Worm (Caenorhabditis elegans) whole organism, young adult: Measurements from ENCODE around the gene Y44A6D.5.
A peak's percentile ranks its signal among the peaks of the same experiment; 100 is the strongest.

Experiments used
- B0019.2 ChIP-seq: fragments of 200-800 bp; sonication (Bioruptor generic); conservative IDR thresholded peaks from 2 replicates; pipeline ENCODE4 v1.3.6; 2022; ENCODE audit warnings: missing genetic modification reagents, missing genetic modification characterization, missing compliant biosample characterization
- B0261.1 ChIP-seq: sonication (generic microtip); optimal IDR thresholded peaks from 2 replicates; lab custom pipeline; 2016; ENCODE audit warnings: mild to moderate bottlenecking, missing genetic modification characterization, moderate library complexity, missing compliant biosample characterization
- K11D2.4 ChIP-seq: fragments of 200-800 bp; sonication (Bioruptor generic); IDR thresholded peaks from 2 replicates; pipeline ENCODE4 v1.3.6; 2022; ENCODE audit warnings: missing genetic modification reagents, missing genetic modification characterization, missing compliant biosample characterization
- Y53F4B.3 ChIP-seq: fragments of 200-800 bp; sonication (Bioruptor generic); IDR thresholded peaks from 2 replicates; pipeline ENCODE4 v1.3.6; 2022; ENCODE audit warnings: missing genetic modification reagents, missing genetic modification characterization, missing compliant biosample characterization
- Y56A3A.18 ChIP-seq: fragments of 200-800 bp; sonication (Bioruptor generic); IDR thresholded peaks from 2 replicates; pipeline ENCODE4 v1.3.6; 2022; ENCODE audit warnings: missing genetic modification reagents, missing genetic modification characterization, missing compliant biosample characterization
- Y67H2A.10 ChIP-seq: fragments of 200-800 bp; sonication (Bioruptor generic); conservative IDR thresholded peaks from 2 replicates; pipeline ENCODE4 v1.3.6; 2022; ENCODE audit warnings: missing genetic modification reagents, missing genetic modification characterization, missing compliant biosample characterization
- Y79H2A.3 ChIP-seq: fragments of 200-800 bp; sonication (Bioruptor generic); conservative IDR thresholded peaks from 2 replicates; pipeline ENCODE4 v1.3.6; 2022; ENCODE audit warnings: missing genetic modification reagents, missing genetic modification characterization, missing compliant biosample characterization
- ZK185.1 ChIP-seq: sonication (generic microtip); optimal IDR thresholded peaks from 2 replicates; lab custom pipeline; 2016; ENCODE audit warnings: mild to moderate bottlenecking, missing genetic modification characterization, missing compliant biosample characterization; ENCODE audit not compliant: poor library complexity, severe bottlenecking
- ama-1 ChIP-seq, 3 experiments: fragments of 150-350 bp in 1 of 3; sonication (generic microtip) in 2 of 3; optimal IDR thresholded peaks; 2 replicates each; lab custom pipeline; 2014 to 2018; ENCODE audit warnings: missing biosample characterization in 2 of 3, missing genetic modification characterization in 2 of 3, missing genetic modification reagents in 2 of 3
- aptf-2 ChIP-seq: fragments of 200-800 bp; sonication (Bioruptor generic); conservative IDR thresholded peaks from 2 replicates; pipeline ENCODE4 v1.3.6; 2022; ENCODE audit warnings: missing genetic modification reagents, missing genetic modification characterization, missing compliant biosample characterization
- aptf-3 ChIP-seq: fragments of 200-800 bp; sonication (Bioruptor generic); IDR thresholded peaks from 2 replicates; pipeline ENCODE4 v1.3.6; 2022; ENCODE audit warnings: missing genetic modification characterization, missing compliant biosample characterization
- attf-6 ChIP-seq: fragments of 200-800 bp; sonication (Bioruptor generic); IDR thresholded peaks from 2 replicates; pipeline ENCODE4 v1.3.6; 2022; ENCODE audit warnings: missing genetic modification reagents, missing genetic modification characterization, missing compliant biosample characterization
- ccch-3 ChIP-seq: fragments of 200-800 bp; sonication (Bioruptor generic); optimal IDR thresholded peaks from 2 replicates; lab custom pipeline; 2018; ENCODE audit warnings: mild to moderate bottlenecking, missing genetic modification characterization, missing compliant biosample characterization
- ceh-100 ChIP-seq: fragments of 200-800 bp; sonication (Bioruptor generic); IDR thresholded peaks from 2 replicates; pipeline ENCODE4 v1.3.6; 2022; ENCODE audit warnings: missing genetic modification reagents, missing genetic modification characterization, missing compliant biosample characterization
- ceh-40 ChIP-seq: fragments of 200-800 bp; sonication (Bioruptor generic); IDR thresholded peaks from 2 replicates; pipeline ENCODE4 v1.3.6; 2022; ENCODE audit warnings: missing genetic modification characterization, missing compliant biosample characterization
- ceh-58 ChIP-seq: fragments of 200-800 bp; sonication (Bioruptor generic); IDR thresholded peaks from 2 replicates; pipeline ENCODE4 v1.3.6; 2022; ENCODE audit warnings: missing genetic modification characterization, missing compliant biosample characterization
- chd-7 ChIP-seq: sonication (generic microtip); optimal IDR thresholded peaks from 2 replicates; lab custom pipeline; 2016; ENCODE audit warnings: mild to moderate bottlenecking, missing genetic modification characterization, moderate library complexity, missing compliant biosample characterization
- die-1 ChIP-seq: sonication (generic microtip); optimal IDR thresholded peaks from 2 replicates; lab custom pipeline; 2016; ENCODE audit warnings: missing genotype, mild to moderate bottlenecking, missing genetic modification characterization, missing compliant biosample characterization
- efl-1 ChIP-seq: fragments of 150-350 bp; optimal IDR thresholded peaks from 2 replicates; lab custom pipeline; 2014; ENCODE audit warnings: missing biosample characterization, missing genetic modification reagents, missing genetic modification characterization
- egl-18 ChIP-seq: fragments of 200-800 bp; sonication (Bioruptor generic); IDR thresholded peaks from 2 replicates; pipeline ENCODE4 v1.3.6; 2022; ENCODE audit warnings: missing genetic modification reagents, missing genetic modification characterization, missing compliant biosample characterization
- egrh-3 ChIP-seq: fragments of 200-800 bp; sonication (Bioruptor generic); IDR thresholded peaks from 2 replicates; pipeline ENCODE4 v1.3.6; 2022; ENCODE audit warnings: missing genetic modification reagents, missing genetic modification characterization, missing compliant biosample characterization
- ekl-4 ChIP-seq: fragments of 200-800 bp; sonication (Bioruptor generic); IDR thresholded peaks from 2 replicates; pipeline ENCODE4 v1.3.6; 2022; ENCODE audit warnings: missing genetic modification reagents, missing genetic modification characterization, missing compliant biosample characterization
- him-1 ChIP-seq: sonication (generic microtip); optimal IDR thresholded peaks from 2 replicates; lab custom pipeline; 2016; ENCODE audit warnings: missing genotype, missing genetic modification reagents, missing genetic modification characterization, missing compliant biosample characterization
- hlh-26 ChIP-seq: fragments of 200-800 bp; sonication (Bioruptor generic); conservative IDR thresholded peaks from 2 replicates; pipeline ENCODE4 v1.3.6; 2022; ENCODE audit warnings: missing genetic modification reagents, missing genetic modification characterization, missing compliant biosample characterization
- hmg-20 ChIP-seq: fragments of 200-800 bp; sonication (Bioruptor generic); IDR thresholded peaks from 2 replicates; pipeline ENCODE4 v1.3.6; 2022; ENCODE audit warnings: missing genetic modification reagents, missing genetic modification characterization, missing compliant biosample characterization
- lin-35 ChIP-seq, 3 experiments: fragments of 150-350 bp in 2 of 3; sonication (generic microtip) in 1 of 3; optimal IDR thresholded peaks; 2 replicates each; lab custom pipeline; 2014 to 2018; ENCODE audit warnings: missing biosample characterization in 3 of 3, missing genetic modification characterization in 3 of 3, missing genetic modification reagents in 3 of 3
- madf-3 ChIP-seq: fragments of 200-800 bp; sonication (Bioruptor generic); IDR thresholded peaks from 2 replicates; pipeline ENCODE4 v1.3.6; 2022; ENCODE audit warnings: missing genetic modification reagents, missing genetic modification characterization, missing compliant biosample characterization
- mel-28 ChIP-seq: sonication (generic microtip); optimal IDR thresholded peaks from 2 replicates; lab custom pipeline; 2016; ENCODE audit warnings: borderline replicate concordance, mild to moderate bottlenecking, missing genetic modification characterization, missing compliant biosample characterization
- mes-4 ChIP-seq: sonication (generic microtip); optimal IDR thresholded peaks from 2 replicates; lab custom pipeline; 2016; ENCODE audit warnings: missing genotype, missing genetic modification characterization, missing compliant biosample characterization
- mxl-1 ChIP-seq: sonication (generic microtip); optimal IDR thresholded peaks from 2 replicates; lab custom pipeline; 2016; ENCODE audit warnings: missing genetic modification characterization, missing compliant biosample characterization
- nhr-120 ChIP-seq: fragments of 200-800 bp; sonication (Bioruptor generic); IDR thresholded peaks from 2 replicates; pipeline ENCODE4 v1.3.6; 2022; ENCODE audit warnings: missing genetic modification characterization, missing compliant biosample characterization
- nhr-90 ChIP-seq: sonication (generic microtip); optimal IDR thresholded peaks from 2 replicates; lab custom pipeline; 2016; ENCODE audit warnings: missing genotype, mild to moderate bottlenecking, missing genetic modification characterization, missing compliant biosample characterization
- pbrm-1 ChIP-seq: fragments of 200-800 bp; sonication (Bioruptor generic); IDR thresholded peaks from 2 replicates; pipeline ENCODE4 v1.3.6; 2022; ENCODE audit warnings: missing genetic modification reagents, missing genetic modification characterization, missing compliant biosample characterization
- rec-8 ChIP-seq, 2 experiments: sonication (generic microtip); optimal IDR thresholded peaks; 2 replicates each; lab custom pipeline; 2016; ENCODE audit warnings: mild to moderate bottlenecking in 2 of 2, missing genetic modification characterization in 2 of 2, missing genetic modification reagents in 2 of 2, missing genotype in 2 of 2, missing biosample characterization in 1 of 2, missing compliant biosample characterization in 1 of 2, moderate library complexity in 1 of 2
- sea-2 ChIP-seq: fragments of 200-800 bp; sonication (Bioruptor generic); IDR thresholded peaks from 2 replicates; pipeline ENCODE4 v1.3.6; 2022; ENCODE audit warnings: missing genetic modification characterization, missing compliant biosample characterization
- snpc-1.3 ChIP-seq: sonication (generic microtip); optimal IDR thresholded peaks from 2 replicates; lab custom pipeline; 2017; ENCODE audit warnings: missing genetic modification characterization, mild to moderate bottlenecking, missing compliant biosample characterization, antibody characterized with exemption, moderate library complexity, missing genotype, missing genetic modification reagents; ENCODE audit not compliant: insufficient read depth
- snpc-4 ChIP-seq, 5 experiments: fragments of 150-350 bp in 1 of 5; sonication (generic microtip) in 4 of 5; optimal IDR thresholded peaks; 2 replicates each; lab custom pipeline; 2014 to 2018; ENCODE audit warnings: missing genetic modification characterization in 5 of 5, missing biosample characterization in 3 of 5, antibody characterized with exemption in 2 of 5, mild to moderate bottlenecking in 2 of 5, missing compliant biosample characterization in 2 of 5, missing genotype in 2 of 5, moderate library complexity in 2 of 5, missing genetic modification reagents in 1 of 5
- sptf-2 ChIP-seq: fragments of 200-800 bp; sonication (Bioruptor generic); optimal IDR thresholded peaks from 2 replicates; lab custom pipeline; 2018; ENCODE audit warnings: mild to moderate bottlenecking, missing genetic modification characterization, missing compliant biosample characterization
- tbp1 ChIP-seq: fragments of 200-800 bp; sonication (Bioruptor generic); optimal IDR thresholded peaks from 2 replicates; lab custom pipeline; 2018; ENCODE audit warnings: mild to moderate bottlenecking, missing genetic modification characterization, missing compliant biosample characterization
- tbx-9 ChIP-seq: sonication (generic microtip); optimal IDR thresholded peaks from 2 replicates; lab custom pipeline; 2016; ENCODE audit warnings: borderline replicate concordance, missing genetic modification characterization, inconsistent platforms, missing compliant biosample characterization
- tlf-1 ChIP-seq: fragments of 200-800 bp; sonication (Bioruptor generic); optimal IDR thresholded peaks from 2 replicates; lab custom pipeline; 2018; ENCODE audit warnings: mild to moderate bottlenecking, missing genetic modification characterization, missing compliant biosample characterization
- unc-62 ChIP-seq: fragments of 150-350 bp; optimal IDR thresholded peaks from 2 replicates; lab custom pipeline; 2014; ENCODE audit warnings: missing biosample characterization, missing genetic modification reagents, missing genetic modification characterization
- ztf-22 ChIP-seq: fragments of 200-800 bp; sonication (Bioruptor generic); optimal IDR thresholded peaks from 2 replicates; lab custom pipeline; 2018; ENCODE audit warnings: mild to moderate bottlenecking, missing genetic modification characterization, moderate library complexity, missing compliant biosample characterization
- ztf-25 ChIP-seq: fragments of 200-800 bp; sonication (Bioruptor generic); IDR thresholded peaks from 2 replicates; pipeline ENCODE4 v1.3.6; 2022; ENCODE audit warnings: missing genetic modification reagents, missing genetic modification characterization, missing compliant biosample characterization
- ztf-28 ChIP-seq: fragments of 200-800 bp; sonication (Bioruptor generic); IDR thresholded peaks from 2 replicates; pipeline ENCODE4 v1.3.6; 2022; ENCODE audit warnings: missing genetic modification reagents, missing genetic modification characterization, missing compliant biosample characterization
- ztf-6 ChIP-seq: fragments of 200-800 bp; sonication (Bioruptor generic); IDR thresholded peaks from 2 replicates; pipeline ENCODE4 v1.3.6; 2022; ENCODE audit warnings: missing genetic modification reagents, missing genetic modification characterization, missing compliant biosample characterization

Gene Y44A6D.5

ce11 chrV:20802906-20803305, at the start of gene Y44A6D.5:
Gene Y44A6D.5 (minus strand): TSS chrV:20803006.
- TF ChIP-seq Y67H2A.10 (GFP tag; lab: Robert Waterston, UW), result no peak
- no peak for TF ChIP-seq snpc-4 (GFP tag; optimal IDR thresholded peaks at IDR 0.05; lab: Kevin White, UChicago)
- no peak for TF ChIP-seq snpc-4 (tag; optimal IDR thresholded peaks at IDR 0.05; lab: Kevin White, UChicago)
- no peak for TF ChIP-seq ccch-3 (GFP tag; lab: Kevin White, UChicago)
- TF ChIP-seq mxl-1 (tag; lab: Kevin White, UChicago), result no peak
- TF ChIP-seq ceh-40, result no peak
- TF ChIP-seq B0261.1, result no peak
- no peak for TF ChIP-seq sea-2 (GFP tag; lab: Robert Waterston, UW)
- no peak for TF ChIP-seq snpc-1.3 (tag; lab: Kevin White, UChicago)
- TF ChIP-seq sptf-2, result no peak
- TF ChIP-seq K11D2.4 (GFP tag; lab: Robert Waterston, UW), result no peak

DNA sequence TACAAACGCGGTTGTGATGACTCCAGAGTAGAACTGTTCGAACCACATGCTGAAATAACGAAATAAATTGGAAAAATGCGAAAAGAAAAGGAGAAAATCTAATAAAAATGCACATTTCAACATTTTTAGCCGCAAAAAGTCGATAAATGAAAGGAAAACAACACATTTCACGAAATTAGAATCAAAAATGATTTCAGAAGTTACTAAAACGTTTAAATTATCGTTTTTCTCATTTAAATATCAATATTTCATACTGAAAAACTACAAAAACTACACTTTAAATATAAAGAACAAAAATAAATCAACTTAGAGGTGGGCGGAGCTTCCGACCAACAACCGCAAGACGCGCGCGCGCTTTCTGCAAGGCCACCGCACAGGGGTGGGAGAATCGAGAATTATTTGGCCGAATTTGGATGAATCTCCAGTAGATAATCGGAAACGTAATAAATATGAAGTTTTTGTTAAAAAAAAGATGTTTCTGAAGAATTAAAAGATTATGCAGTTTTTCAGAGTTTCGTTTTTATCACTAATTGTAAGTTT, 49.1 kb upstream of the Y44A6D.5 start, which contains the start of gene ndua-1:
Gene ndua-1, minus strand, starts transcription at position 51 of the 540 bp plus-strand sequence.
- TF ChIP-seq ceh-100 (GFP tag; lab: Robert Waterston, UW) (no peak), mel-28 (no peak), chd-7 (tag; lab: Kevin White, UChicago) (no peak), efl-1 (GFP tag; lab: Kevin White, UChicago) (no peak), tlf-1 (no peak), ztf-25 (GFP tag; lab: Robert Waterston, UW) (no peak), Y79H2A.3 (no peak), Y67H2A.10 (GFP tag; lab: Robert Waterston, UW) (no peak), nhr-90 (tag; lab: Kevin White, UChicago) (no peak), egrh-3 (no peak), ztf-22 (GFP tag; lab: Kevin White, UChicago) (no peak), ceh-40 (no peak), lin-35 (GFP tag; optimal IDR thresholded peaks at IDR 0.05; lab: Kevin White, UChicago) (no peak), attf-6 (GFP tag; lab: Robert Waterston, UW) (no peak), Y56A3A.18 (GFP tag; lab: Robert Waterston, UW) (no peak), nhr-120 (GFP tag; lab: Robert Waterston, UW) (no peak), egl-18 (GFP tag; lab: Robert Waterston, UW) (no peak), tbp1 (GFP tag; lab: Kevin White, UChicago) (no peak), B0019.2 (GFP tag; lab: Robert Waterston, UW) (no peak), hlh-26 (no peak), Y53F4B.3 (GFP tag; lab: Robert Waterston, UW) (no peak), ztf-28 (no peak), aptf-3 (GFP tag; lab: Robert Waterston, UW) (no peak), hmg-20 (GFP tag; lab: Robert Waterston, UW) (no peak), rec-8 (tag; optimal IDR thresholded peaks at IDR 0.05; lab: Kevin White, UChicago) (no peak), ama-1 (optimal IDR thresholded peaks at IDR 0.05; lab: Kevin White, UChicago) (no peak), ama-1 (GFP tag; optimal IDR thresholded peaks at IDR 0.05; lab: Kevin White, UChicago) (peak in 1 of 2 experiments; percentile 28), tbx-9 (tag; lab: Kevin White, UChicago) (no peak), madf-3 (GFP tag; lab: Robert Waterston, UW) (no peak), unc-62 (no peak), aptf-2 (GFP tag; lab: Robert Waterston, UW) (no peak), ztf-6 (GFP tag; lab: Robert Waterston, UW) (no peak), die-1 (tag; lab: Kevin White, UChicago) (no peak), pbrm-1 (no peak), ceh-58 (GFP tag; lab: Robert Waterston, UW) (no peak), mes-4 (tag; lab: Kevin White, UChicago) (no peak), ccch-3 (GFP tag; lab: Kevin White, UChicago) (no peak), him-1 (tag; lab: Kevin White, UChicago) (no peak), ekl-4 (GFP tag; lab: Robert Waterston, UW) (no peak), ZK185.1 (tag; lab: Kevin White, UChicago) (peak; percentile 20)
